Fruit fly (Drosophila melanogaster): Measurements from ENCODE around the gene Ctps.
A peak's percentile ranks its signal among the peaks of the same experiment; 100 is the strongest.

Gene Ctps

dm6 chr3L:15098659-15099512, 1.2 kb downstream of the Ctps start (continued):
- no peak for TF ChIP-seq Hr83 (GFP tag; optimal IDR thresholded peaks at IDR 0.05; ENCODE audit: poor library complexity, severe bottlenecking)
- TF ChIP-seq Mio (GFP tag; optimal IDR thresholded peaks at IDR 0.05) = no peak
- TF ChIP-seq foxo (GFP tag; optimal IDR thresholded peaks at IDR 0.05) = peak in 1 of 2 experiments; percentile 78
- no peak for TF ChIP-seq jim (GFP tag; optimal IDR thresholded peaks at IDR 0.05)
- no peak for TF ChIP-seq ey (GFP tag; optimal IDR thresholded peaks at IDR 0.05)
- no peak for TF ChIP-seq CG32264 (GFP tag; optimal IDR thresholded peaks at IDR 0.05)
- TF ChIP-seq OdsH (GFP tag; optimal IDR thresholded peaks at IDR 0.05) = peak; percentile 55
- TF ChIP-seq Vsx2 (GFP tag; optimal IDR thresholded peaks at IDR 0.05; ENCODE audit: partially characterized antibody) = no peak
- TF ChIP-seq woc (GFP tag; optimal IDR thresholded peaks at IDR 0.05) = no peak
- TF ChIP-seq Hr78 (GFP tag; optimal IDR thresholded peaks at IDR 0.05) = no peak

- TF ChIP-seq Rel (GFP tag; optimal IDR thresholded peaks at IDR 0.05) (no peak), Rel (tag; optimal IDR thresholded peaks at IDR 0.05) (peak; percentile 97), tai (GFP tag; optimal IDR thresholded peaks at IDR 0.05) (no peak)
These were observed 1.8 kb downstream of the Ctps start for dm6 chr3L:15099541-15099940.

dm6 chr3L:15100983-15101382, 3.3 kb downstream of the Ctps start:
- TF ChIP-seq CG32264 (GFP tag; optimal IDR thresholded peaks at IDR 0.05) = no peak
- TF ChIP-seq Dfd (GFP tag; optimal IDR thresholded peaks at IDR 0.05) = no peak
- no peak for TF ChIP-seq h (GFP tag; optimal IDR thresholded peaks at IDR 0.05)
- TF ChIP-seq fru (GFP tag; optimal IDR thresholded peaks at IDR 0.05) = no peak
- no peak for TF ChIP-seq dl (GFP tag; optimal IDR thresholded peaks at IDR 0.05; ENCODE audit: insufficient read depth in 1 of 2, partially characterized antibody in 2 of 2)
- TF ChIP-seq Myc (optimal IDR thresholded peaks at IDR 0.05) = no peak
- no peak for TF ChIP-seq Vsx2 (GFP tag; optimal IDR thresholded peaks at IDR 0.05; ENCODE audit: partially characterized antibody)

dm6 chr3L:15101639-15102413, 4.1 kb downstream of the Ctps start:
- TF ChIP-seq Dfd (GFP tag; optimal IDR thresholded peaks at IDR 0.05) = no peak
- peak; percentile 42 for TF ChIP-seq HLH106 (tag; optimal IDR thresholded peaks at IDR 0.05)
- TF ChIP-seq ey (GFP tag; optimal IDR thresholded peaks at IDR 0.05) = peak; percentile 38
- no peak for TF ChIP-seq dsf (GFP tag; optimal IDR thresholded peaks at IDR 0.05; ENCODE audit: borderline replicate concordance)
- TF ChIP-seq h (GFP tag; optimal IDR thresholded peaks at IDR 0.05) = peak; percentile 46
- no peak for TF ChIP-seq usp (GFP tag; optimal IDR thresholded peaks at IDR 0.05)
- TF ChIP-seq Hr78 (GFP tag; optimal IDR thresholded peaks at IDR 0.05) = no peak
- no peak for TF ChIP-seq CrebA (GFP tag; optimal IDR thresholded peaks at IDR 0.05; ENCODE audit: borderline replicate concordance)
- TF ChIP-seq tai (GFP tag; optimal IDR thresholded peaks at IDR 0.05) = no peak
- no peak for TF ChIP-seq CG32264 (GFP tag; optimal IDR thresholded peaks at IDR 0.05)
- TF ChIP-seq sage (GFP tag; optimal IDR thresholded peaks at IDR 0.05) = no peak
- TF ChIP-seq psq (GFP tag; optimal IDR thresholded peaks at IDR 0.05) = peak; percentile 97
- TF ChIP-seq Abd-B (GFP tag; optimal IDR thresholded peaks at IDR 0.05) = no peak
- no peak for TF ChIP-seq rgr (GFP tag; optimal IDR thresholded peaks at IDR 0.05)
- TF ChIP-seq dmrt93B (GFP tag; optimal IDR thresholded peaks at IDR 0.05) = peak; percentile 15
- TF ChIP-seq fru (GFP tag; optimal IDR thresholded peaks at IDR 0.05) = peak; percentile 60
- TF ChIP-seq Hnf4 (GFP tag; optimal IDR thresholded peaks at IDR 0.05) = no peak
- no peak for TF ChIP-seq Rel (GFP tag; optimal IDR thresholded peaks at IDR 0.05)
- TF ChIP-seq Rel (tag; optimal IDR thresholded peaks at IDR 0.05) = peak; percentile 20
- peak; percentile 68 for TF ChIP-seq woc (GFP tag; optimal IDR thresholded peaks at IDR 0.05)
- no peak for TF ChIP-seq pan (optimal IDR thresholded peaks at IDR 0.05)
- peak; percentile 16 for TF ChIP-seq Hr83 (GFP tag; optimal IDR thresholded peaks at IDR 0.05; ENCODE audit: poor library complexity, severe bottlenecking)
- peak; percentile 70 for TF ChIP-seq Dif (GFP tag; optimal IDR thresholded peaks at IDR 0.05; ENCODE audit: partially characterized antibody)
- TF ChIP-seq sv (GFP tag; optimal IDR thresholded peaks at IDR 0.05) = no peak
- peak; percentile 46 for TF ChIP-seq brk (GFP tag; optimal IDR thresholded peaks at IDR 0.05)
- TF ChIP-seq foxo (GFP tag; optimal IDR thresholded peaks at IDR 0.05) = peak in 1 of 2 experiments; percentile 25
- peak; percentile 2 for TF ChIP-seq Jra (GFP tag; optimal IDR thresholded peaks at IDR 0.05)
- TF ChIP-seq dl (GFP tag; optimal IDR thresholded peaks at IDR 0.05; ENCODE audit: insufficient read depth in 1 of 2, partially characterized antibody in 2 of 2) = no peak
- TF ChIP-seq CG9705 (GFP tag; optimal IDR thresholded peaks at IDR 0.05) = no peak
- TF ChIP-seq lola (GFP tag; optimal IDR thresholded peaks at IDR 0.05) = no peak

Measured in whole organism, wandering third instar larva.